Worm (Caenorhabditis elegans) whole organism, young adult: ENCODE results near the gene acer-1.

Experiments
- B0035.1 ChIP-seq: sonication (generic microtip); optimal IDR thresholded peaks from 2 replicates; lab custom pipeline; 2016; ENCODE audit warnings: missing genetic modification characterization, mild to moderate bottlenecking, missing compliant biosample characterization, missing genotype, missing genetic modification reagents
- F39B2.1 ChIP-seq: fragments of 200-800 bp; sonication (Bioruptor generic); IDR thresholded peaks from 2 replicates; pipeline ENCODE4 v1.3.6; 2022; ENCODE audit warnings: missing genetic modification reagents, missing genetic modification characterization, missing compliant biosample characterization
- bed-1 ChIP-seq: fragments of 200-800 bp; sonication (Bioruptor generic); IDR thresholded peaks from 2 replicates; pipeline ENCODE4 v1.3.6; 2022; ENCODE audit warnings: missing genetic modification reagents, missing genetic modification characterization, missing compliant biosample characterization
- ccch-3 ChIP-seq: fragments of 200-800 bp; sonication (Bioruptor generic); optimal IDR thresholded peaks from 2 replicates; lab custom pipeline; 2018; ENCODE audit warnings: mild to moderate bottlenecking, missing genetic modification characterization, missing compliant biosample characterization
- hsf-1 ChIP-seq: fragments of 200-800 bp; sonication (Bioruptor generic); IDR thresholded peaks from 2 replicates; pipeline ENCODE4 v1.3.6; 2022; ENCODE audit warnings: missing genetic modification reagents, missing genetic modification characterization, missing compliant biosample characterization
- lsy-27 ChIP-seq: sonication (generic microtip); optimal IDR thresholded peaks from 2 replicates; lab custom pipeline; 2017; ENCODE audit warnings: missing genetic modification characterization, mild to moderate bottlenecking, missing compliant biosample characterization, antibody characterized with exemption, missing genotype, borderline replicate concordance; ENCODE audit not compliant: insufficient read depth
- rec-8 ChIP-seq, 2 experiments: sonication (generic microtip); optimal IDR thresholded peaks; 2 replicates each; lab custom pipeline; 2016; ENCODE audit warnings: mild to moderate bottlenecking in 2 of 2, missing genetic modification characterization in 2 of 2, missing genetic modification reagents in 2 of 2, missing genotype in 2 of 2, missing biosample characterization in 1 of 2, missing compliant biosample characterization in 1 of 2, moderate library complexity in 1 of 2
- xnd-1 ChIP-seq: sonication (generic microtip); optimal IDR thresholded peaks from 2 replicates; lab custom pipeline; 2016; ENCODE audit warnings: missing genotype, missing genetic modification reagents, missing genetic modification characterization, missing compliant biosample characterization

- no peak for TF ChIP-seq hsf-1 (GFP tag; lab: Robert Waterston, UW)
- TF ChIP-seq B0035.1 (tag; lab: Kevin White, UChicago) = no peak
- TF ChIP-seq bed-1 (GFP tag; lab: Robert Waterston, UW) = no peak
- TF ChIP-seq xnd-1 (tag; lab: Kevin White, UChicago) = no peak
- TF ChIP-seq ccch-3 (GFP tag; lab: Kevin White, UChicago) = no peak
- no peak for TF ChIP-seq rec-8 (tag; optimal IDR thresholded peaks at IDR 0.05; lab: Kevin White, UChicago)
- no peak for TF ChIP-seq F39B2.1 (GFP tag; lab: Robert Waterston, UW)
- TF ChIP-seq lsy-27 = no peak
Measured at ce11 chrII:6889580-6889922, 649 bp downstream of the acer-1 start.
